Worm (Caenorhabditis elegans) whole organism, mixed stage, embryonic: Measurements from ENCODE around the gene rde-1.

ENCODE experiments used
- M03D4.4 ChIP-seq: sonication (generic microtip); optimal IDR thresholded peaks from 2 replicates; lab custom pipeline; 2017; ENCODE audit warnings: mild to moderate bottlenecking, missing genetic modification characterization, missing compliant biosample characterization
- bed-3 ChIP-seq: fragments of 200-800 bp; sonication (Bioruptor generic); optimal IDR thresholded peaks from 3 replicates; lab custom pipeline; 2018; ENCODE audit warnings: mild to moderate bottlenecking, missing genetic modification characterization, moderate library complexity, missing compliant biosample characterization
- blmp-1 ChIP-seq: fragments of 150-350 bp; optimal IDR thresholded peaks from 2 replicates; lab custom pipeline; 2014; ENCODE audit warnings: missing biosample characterization, missing genetic modification characterization
- ceh-39 ChIP-seq: fragments of 150-350 bp; optimal IDR thresholded peaks from 2 replicates; lab custom pipeline; 2014; ENCODE audit warnings: missing biosample characterization, missing genetic modification characterization
- ceh-43 ChIP-seq: fragments of 200-800 bp; sonication (Bioruptor generic); optimal IDR thresholded peaks from 2 replicates; lab custom pipeline; 2018; ENCODE audit warnings: mild to moderate bottlenecking, missing genetic modification characterization, moderate library complexity, missing compliant biosample characterization
- ceh-83 ChIP-seq: fragments of 200-800 bp; sonication (Bioruptor generic); optimal IDR thresholded peaks from 2 replicates; lab custom pipeline; 2018; ENCODE audit warnings: mild to moderate bottlenecking, missing genetic modification characterization, missing compliant biosample characterization
- ces-1 ChIP-seq: fragments of 150-350 bp; optimal IDR thresholded peaks from 2 replicates; lab custom pipeline; 2014; ENCODE audit warnings: missing biosample characterization, missing genetic modification reagents, missing genetic modification characterization
- cnd-1 ChIP-seq: fragments of 200-800 bp; sonication (Bioruptor generic); optimal IDR thresholded peaks from 2 replicates; lab custom pipeline; 2018; ENCODE audit warnings: mild to moderate bottlenecking, missing genetic modification characterization, missing compliant biosample characterization
- drap-1 ChIP-seq: fragments of 200-800 bp; sonication (Bioruptor generic); optimal IDR thresholded peaks from 3 replicates; lab custom pipeline; 2018; ENCODE audit warnings: mild to moderate bottlenecking, missing genetic modification characterization, missing compliant biosample characterization
- elt-1 ChIP-seq: sonication (generic microtip); optimal IDR thresholded peaks from 2 replicates; lab custom pipeline; 2017; ENCODE audit warnings: missing genetic modification characterization, mild to moderate bottlenecking, missing compliant biosample characterization, antibody characterized with exemption, moderate library complexity, borderline replicate concordance; ENCODE audit not compliant: insufficient read depth
- elt-3 ChIP-seq: fragments of 150-350 bp; optimal IDR thresholded peaks from 2 replicates; lab custom pipeline; 2014; ENCODE audit warnings: missing biosample characterization, missing genetic modification characterization
- flh-1 ChIP-seq: fragments of 200-800 bp; sonication (Bioruptor generic); optimal IDR thresholded peaks from 2 replicates; lab custom pipeline; 2018; ENCODE audit warnings: mild to moderate bottlenecking, missing genetic modification characterization, moderate library complexity, missing compliant biosample characterization
- hlh-1 ChIP-seq: fragments of 150-350 bp; optimal IDR thresholded peaks from 2 replicates; lab custom pipeline; 2014; ENCODE audit warnings: missing biosample characterization, missing genetic modification reagents, missing genetic modification characterization
- lin-32 ChIP-seq: fragments of 200-800 bp; sonication (Bioruptor generic); optimal IDR thresholded peaks from 2 replicates; lab custom pipeline; 2018; ENCODE audit warnings: mild to moderate bottlenecking, missing genetic modification characterization, missing compliant biosample characterization
- lsy-2 ChIP-seq: fragments of 150-350 bp; optimal IDR thresholded peaks from 2 replicates; lab custom pipeline; 2014; ENCODE audit warnings: missing biosample characterization, missing genetic modification characterization
- mab-5 ChIP-seq: fragments of 150-350 bp; optimal IDR thresholded peaks from 2 replicates; lab custom pipeline; 2014; ENCODE audit warnings: missing biosample characterization, missing genetic modification characterization
- mep-1 ChIP-seq: fragments of 150-350 bp; optimal IDR thresholded peaks from 2 replicates; lab custom pipeline; 2017; ENCODE audit warnings: missing biosample characterization, missing genetic modification reagents, missing genetic modification characterization, inconsistent platforms
- mls-2 ChIP-seq: sonication (generic microtip); optimal IDR thresholded peaks from 2 replicates; lab custom pipeline; 2016; ENCODE audit warnings: mild to moderate bottlenecking, missing genetic modification characterization, moderate library complexity, missing compliant biosample characterization
- nhr-12 ChIP-seq: fragments of 150-350 bp; optimal IDR thresholded peaks from 2 replicates; lab custom pipeline; 2014; ENCODE audit warnings: missing biosample characterization, missing genetic modification characterization
- nhr-2 ChIP-seq: fragments of 150-350 bp; optimal IDR thresholded peaks from 2 replicates; lab custom pipeline; 2014; ENCODE audit warnings: missing biosample characterization, missing genetic modification characterization
- nhr-237 ChIP-seq: fragments of 150-350 bp; optimal IDR thresholded peaks from 2 replicates; lab custom pipeline; 2014; ENCODE audit warnings: missing biosample characterization, missing genetic modification characterization
- nhr-76 ChIP-seq: sonication (generic microtip); optimal IDR thresholded peaks from 2 replicates; lab custom pipeline; 2017; ENCODE audit warnings: missing biosample characterization, missing genetic modification characterization
- pha-4 ChIP-seq: fragments of 150-350 bp; optimal IDR thresholded peaks from 2 replicates; lab custom pipeline; 2018; ENCODE audit warnings: missing biosample characterization, missing genetic modification reagents, missing genetic modification characterization
- sem-2 ChIP-seq: fragments of 200-800 bp; sonication (Bioruptor generic); optimal IDR thresholded peaks from 2 replicates; lab custom pipeline; 2018; ENCODE audit warnings: mild to moderate bottlenecking, missing genetic modification characterization, missing compliant biosample characterization
- snpc-4 ChIP-seq: fragments of 150-350 bp; optimal IDR thresholded peaks from 2 replicates; lab custom pipeline; 2014; ENCODE audit warnings: missing biosample characterization, missing genetic modification characterization
- sptf-1 ChIP-seq: sonication (generic microtip); optimal IDR thresholded peaks from 2 replicates; lab custom pipeline; 2017; ENCODE audit warnings: mild to moderate bottlenecking, missing genetic modification characterization, moderate library complexity, missing compliant biosample characterization
- tbx-8 ChIP-seq: fragments of 200-800 bp; sonication (Bioruptor generic); optimal IDR thresholded peaks from 2 replicates; lab custom pipeline; 2018; ENCODE audit warnings: mild to moderate bottlenecking, missing genetic modification characterization, moderate library complexity, missing compliant biosample characterization
- unc-120 ChIP-seq: sonication (generic microtip); optimal IDR thresholded peaks from 2 replicates; lab custom pipeline; 2017; ENCODE audit warnings: missing genetic modification characterization, missing compliant biosample characterization; ENCODE audit not compliant: poor library complexity, severe bottlenecking
- zip-8 ChIP-seq: fragments of 150-350 bp; optimal IDR thresholded peaks from 2 replicates; lab custom pipeline; 2014; ENCODE audit warnings: missing biosample characterization, missing genetic modification characterization
- ztf-11 ChIP-seq: fragments of 150-350 bp; optimal IDR thresholded peaks from 2 replicates; lab custom pipeline; 2014; ENCODE audit warnings: missing biosample characterization, missing genetic modification characterization

The rde-1 gene

DNA sequence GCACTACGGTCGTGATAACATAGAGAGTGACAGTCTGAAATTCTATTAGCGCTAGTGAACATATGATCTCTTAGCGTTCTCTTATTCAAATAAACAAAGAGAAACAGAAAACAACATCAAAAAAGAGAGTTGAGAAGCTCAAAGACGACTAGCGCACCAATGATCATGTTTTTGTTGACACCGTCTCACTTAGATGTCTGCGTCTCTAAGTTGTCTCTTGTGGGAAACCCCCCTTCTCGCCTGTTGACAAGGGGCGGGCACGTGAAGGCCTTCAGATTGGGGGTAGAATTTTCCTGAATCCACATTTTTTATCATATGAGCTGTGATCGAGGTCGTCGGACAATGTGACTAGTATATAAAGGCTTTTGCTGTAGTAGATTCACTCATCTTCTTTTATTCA lies 28.5 kb upstream of the rde-1 start:
- TF ChIP-seq ceh-43 (GFP tag; lab: Kevin White, UChicago) (no peak), lsy-2 (tag; lab: Kevin White, UChicago) (no peak), nhr-2 (tag; lab: Kevin White, UChicago) (no peak), lin-32 (GFP tag; lab: Kevin White, UChicago) (no peak), sem-2 (no peak), nhr-76 (tag; lab: Kevin White, UChicago) (no peak), tbx-8 (GFP tag; lab: Kevin White, UChicago) (no peak)

- TF ChIP-seq unc-120 (tag; lab: Kevin White, UChicago) (no peak), zip-8 (tag; lab: Kevin White, UChicago) (no peak), drap-1 (GFP tag; lab: Kevin White, UChicago) (no peak), pha-4 (tag; lab: Kevin White, UChicago) (no peak), ceh-83 (no peak), elt-1 (no peak), nhr-2 (tag; lab: Kevin White, UChicago) (no peak), ces-1 (no peak), blmp-1 (no peak), nhr-237 (no peak), mep-1 (no peak), sptf-1 (tag; lab: Kevin White, UChicago) (no peak), flh-1 (no peak), ztf-11 (tag; lab: Kevin White, UChicago) (no peak), lsy-2 (tag; lab: Kevin White, UChicago) (no peak), bed-3 (GFP tag; lab: Kevin White, UChicago) (no peak), nhr-12 (tag; lab: Kevin White, UChicago) (no peak), mls-2 (tag; lab: Kevin White, UChicago) (no peak), cnd-1 (tag; lab: Kevin White, UChicago) (no peak)
Measured at ce11 chrV:10019083-10019624, 27.7 kb upstream of the rde-1 start.

ce11 chrV:10018291-10018690 lies 26.8 kb upstream of the rde-1 start:
- TF ChIP-seq snpc-4 (tag; lab: Kevin White, UChicago), result no peak
- no peak for TF ChIP-seq mab-5 (tag; lab: Kevin White, UChicago)
- no peak for TF ChIP-seq lin-32 (GFP tag; lab: Kevin White, UChicago)
- no peak for TF ChIP-seq lsy-2 (tag; lab: Kevin White, UChicago)
- TF ChIP-seq nhr-2 (tag; lab: Kevin White, UChicago), result no peak
- no peak for TF ChIP-seq flh-1
- no peak for TF ChIP-seq cnd-1 (tag; lab: Kevin White, UChicago)
- no peak for TF ChIP-seq sptf-1 (tag; lab: Kevin White, UChicago)
- TF ChIP-seq ztf-11 (tag; lab: Kevin White, UChicago), result no peak
- TF ChIP-seq tbx-8 (GFP tag; lab: Kevin White, UChicago), result no peak
- TF ChIP-seq pha-4 (tag; lab: Kevin White, UChicago), result no peak
- TF ChIP-seq bed-3 (GFP tag; lab: Kevin White, UChicago), result no peak
- no peak for TF ChIP-seq ceh-39
- no peak for TF ChIP-seq hlh-1 (tag; lab: Kevin White, UChicago)
- TF ChIP-seq elt-1, result no peak
- TF ChIP-seq unc-120 (tag; lab: Kevin White, UChicago), result no peak
- TF ChIP-seq zip-8 (tag; lab: Kevin White, UChicago), result no peak
- TF ChIP-seq, all 35 proteins: peak for 0

ce11 chrV:10012639-10013038 lies 21.2 kb upstream of the rde-1 start:
- TF ChIP-seq elt-3 (tag; lab: Kevin White, UChicago), result peak; percentile 38
- TF ChIP-seq drap-1 (GFP tag; lab: Kevin White, UChicago), result no peak

DNA sequence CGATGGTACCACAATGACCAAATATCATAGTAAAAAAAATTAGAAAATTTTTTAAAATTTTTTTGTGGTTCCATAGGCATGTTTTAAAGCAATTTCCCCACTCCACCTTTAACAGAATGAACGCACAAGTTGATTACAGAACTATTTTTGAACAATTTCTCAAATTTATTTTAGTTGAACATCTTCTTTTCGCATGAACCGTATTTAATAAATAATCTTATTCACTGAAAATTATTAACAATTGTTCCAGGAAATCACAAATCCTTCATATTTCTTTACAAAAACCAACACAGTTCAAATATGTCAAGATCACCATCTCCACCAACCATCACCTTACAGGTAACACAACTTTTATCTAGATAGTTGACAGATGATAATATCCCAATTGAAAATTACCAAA lies 20.2 kb upstream of the rde-1 start, which contains the start of gene lea-1:
lea-1 (plus strand) TSS at position 301 of the 400 bp plus-strand sequence.
- TF ChIP-seq lin-32 (GFP tag; lab: Kevin White, UChicago) (no peak), lsy-2 (tag; lab: Kevin White, UChicago) (no peak), M03D4.4 (no peak), unc-120 (tag; lab: Kevin White, UChicago) (no peak), pha-4 (tag; lab: Kevin White, UChicago) (no peak)
